Fruit fly (Drosophila melanogaster) whole organism, embryonic: ENCODE measurements around the gene Tbcd.

Source experiments
- CG10267 ChIP-seq: fragments of 200-800 bp; sonication (Bioruptor generic); optimal IDR thresholded peaks from 2 replicates; lab custom pipeline; 2018; ENCODE audit warnings: missing biosample characterization, mild to moderate bottlenecking, missing genetic modification characterization, moderate library complexity
- CG11456 ChIP-seq: fragments of 200-800 bp; sonication (Bioruptor generic); IDR thresholded peaks from 3 replicates; pipeline ENCODE4 v1.3.6; 2022; ENCODE audit warnings: missing biosample characterization, missing genetic modification characterization
- CG11696 ChIP-seq: fragments of 200-800 bp; sonication (Bioruptor generic); IDR thresholded peaks from 2 replicates; pipeline ENCODE4 v1.3.6; 2022; ENCODE audit warnings: missing biosample characterization, missing genetic modification characterization
- CG12104 ChIP-seq: fragments of 200-800 bp; sonication (Bioruptor generic); optimal IDR thresholded peaks from 3 replicates; lab custom pipeline; 2016; ENCODE audit warnings: missing biosample characterization, missing genetic modification characterization
- CG12942 ChIP-seq: fragments of 200-800 bp; sonication (Bioruptor generic); optimal IDR thresholded peaks from 3 replicates; lab custom pipeline; 2016; ENCODE audit warnings: missing biosample characterization, missing genetic modification characterization
- CG15269 ChIP-seq: fragments of 200-800 bp; sonication (Bioruptor generic); optimal IDR thresholded peaks from 2 replicates; lab custom pipeline; 2018; ENCODE audit warnings: missing biosample characterization, mild to moderate bottlenecking, missing genetic modification characterization, moderate library complexity
- CG1529 ChIP-seq: fragments of 200-800 bp; sonication (Bioruptor generic); optimal IDR thresholded peaks from 3 replicates; lab custom pipeline; 2018; ENCODE audit warnings: missing biosample characterization, missing genetic modification characterization
- CG16813 ChIP-seq: fragments of 200-800 bp; sonication (Bioruptor generic); IDR thresholded peaks from 3 replicates; pipeline ENCODE4 v1.3.6; 2022; ENCODE audit warnings: missing biosample characterization, missing genetic modification characterization; ENCODE audit not compliant: partially characterized antibody
- CG17385 ChIP-seq: fragments of 200-800 bp; sonication (Bioruptor generic); optimal IDR thresholded peaks from 3 replicates; lab custom pipeline; 2018; ENCODE audit warnings: missing biosample characterization, mild to moderate bottlenecking, missing genetic modification characterization
- CG17912 ChIP-seq: fragments of 200-800 bp; sonication (Bioruptor generic); optimal IDR thresholded peaks from 2 replicates; lab custom pipeline; 2018; ENCODE audit warnings: missing biosample characterization, mild to moderate bottlenecking, missing genetic modification characterization
- CG18262 ChIP-seq: fragments of 200-800 bp; optimal IDR thresholded peaks from 3 replicates; lab custom pipeline; 2019; ENCODE audit warnings: missing biosample characterization, mild to moderate bottlenecking, missing genetic modification characterization, moderate library complexity
- CG3726 ChIP-seq: fragments of 200-800 bp; sonication (Bioruptor generic); IDR thresholded peaks from 3 replicates; pipeline ENCODE4, ENCODE4 v1.3.6; 2022; ENCODE audit warnings: missing biosample characterization, missing genetic modification characterization
- CG42726 ChIP-seq: fragments of 200-800 bp; sonication (Bioruptor generic); IDR thresholded peaks from 2 replicates; pipeline ENCODE4 v1.3.6; 2022; ENCODE audit warnings: missing biosample characterization, missing genetic modification characterization; ENCODE audit not compliant: partially characterized antibody
- CG5180 ChIP-seq: fragments of 200-800 bp; sonication (Bioruptor generic); optimal IDR thresholded peaks from 3 replicates; lab custom pipeline; 2017; ENCODE audit warnings: missing biosample characterization, missing genetic modification characterization, mild to moderate bottlenecking, moderate library complexity, missing genetic modification reagents
- CG5953 ChIP-seq: fragments of 200-800 bp; sonication (Bioruptor generic); IDR thresholded peaks from 2 replicates; pipeline ENCODE4 v1.3.6; 2022; ENCODE audit warnings: missing biosample characterization, missing genetic modification characterization
- CG6254 ChIP-seq: fragments of 200-800 bp; sonication (Bioruptor generic); optimal IDR thresholded peaks from 3 replicates; lab custom pipeline; 2017; ENCODE audit warnings: mild to moderate bottlenecking, missing biosample characterization, missing genetic modification reagents, missing genetic modification characterization
- CG7928 ChIP-seq: fragments of 200-800 bp; sonication (Bioruptor generic); optimal IDR thresholded peaks from 2 replicates; lab custom pipeline; 2017; ENCODE audit warnings: missing biosample characterization, mild to moderate bottlenecking, missing genetic modification characterization
- CG8359 ChIP-seq: fragments of 200-800 bp; sonication (Bioruptor generic); optimal IDR thresholded peaks from 2 replicates; lab custom pipeline; 2017; ENCODE audit warnings: missing biosample characterization, mild to moderate bottlenecking, missing genetic modification characterization, borderline replicate concordance
- CTCF ChIP-seq: fragments of 200-800 bp; sonication (Bioruptor generic); optimal IDR thresholded peaks from 2 replicates; lab custom pipeline; 2017; ENCODE audit warnings: missing biosample characterization, mild to moderate bottlenecking, missing genetic modification characterization, moderate library complexity
- CoRest ChIP-seq: fragments of 200-800 bp; sonication (Bioruptor generic); optimal IDR thresholded peaks from 3 replicates; lab custom pipeline; 2018; ENCODE audit warnings: missing biosample characterization, mild to moderate bottlenecking, missing genetic modification characterization, moderate library complexity
- E2f2 ChIP-seq: fragments of 200-800 bp; sonication (Bioruptor generic); IDR thresholded peaks from 2 replicates; pipeline ENCODE4 v1.3.6; 2022; ENCODE audit warnings: missing biosample characterization, missing genetic modification characterization
- Fer2 ChIP-seq: fragments of 200-800 bp; sonication (Bioruptor generic); optimal IDR thresholded peaks from 2 replicates; lab custom pipeline; 2018; ENCODE audit warnings: missing biosample characterization, mild to moderate bottlenecking, missing genetic modification characterization, moderate library complexity
- H2.0 ChIP-seq: fragments of 200-800 bp; sonication (Bioruptor generic); IDR thresholded peaks from 2 replicates; pipeline ENCODE4 v1.3.6; 2022; ENCODE audit warnings: missing biosample characterization, missing genetic modification characterization
- Hsf ChIP-seq: fragments of 200-800 bp; sonication (Bioruptor generic); optimal IDR thresholded peaks from 3 replicates; lab custom pipeline; 2016; ENCODE audit warnings: missing biosample characterization, missing genetic modification characterization
- Pdp1 ChIP-seq, 2 experiments: fragments of 200-800 bp; sonication (Bioruptor generic); optimal IDR thresholded peaks; 3 replicates each; lab custom pipeline; 2016; ENCODE audit warnings: missing biosample characterization in 2 of 2, missing genetic modification characterization in 2 of 2, mild to moderate bottlenecking in 1 of 2, moderate library complexity in 1 of 2
- Usf ChIP-seq: fragments of 200-800 bp; sonication (Bioruptor generic); optimal IDR thresholded peaks from 2 replicates; lab custom pipeline; 2017; ENCODE audit warnings: missing genotype, missing biosample characterization, missing genetic modification characterization
- ab ChIP-seq: fragments of 200-800 bp; sonication (Bioruptor generic); optimal IDR thresholded peaks from 2 replicates; lab custom pipeline; 2016; ENCODE audit warnings: missing biosample characterization, missing genetic modification characterization
- ara ChIP-seq: fragments of 200-800 bp; sonication (Bioruptor generic); IDR thresholded peaks from 2 replicates; pipeline ENCODE4 v1.3.6; 2022; ENCODE audit warnings: missing biosample characterization, missing genetic modification characterization
- bab2 ChIP-seq: fragments of 200-800 bp; sonication (Bioruptor generic); optimal IDR thresholded peaks from 2 replicates; lab custom pipeline; 2016; ENCODE audit warnings: missing biosample characterization, missing genetic modification characterization
- bbx ChIP-seq: fragments of 200-800 bp; sonication (Bioruptor generic); IDR thresholded peaks from 2 replicates; pipeline ENCODE4 v1.3.6; 2022; ENCODE audit warnings: missing biosample characterization, missing genetic modification characterization; ENCODE audit not compliant: partially characterized antibody
- bowl ChIP-seq: fragments of 200-800 bp; sonication (Bioruptor generic); IDR thresholded peaks from 2 replicates; pipeline ENCODE4 v1.3.6; 2022; ENCODE audit warnings: missing biosample characterization, missing genetic modification characterization
- dimm ChIP-seq: fragments of 200-800 bp; sonication (Bioruptor generic); IDR thresholded peaks from 2 replicates; pipeline ENCODE4 v1.3.6; 2022; ENCODE audit warnings: missing biosample characterization, missing genetic modification characterization
- disco-r ChIP-seq: fragments of 200-800 bp; sonication (Bioruptor generic); optimal IDR thresholded peaks from 2 replicates; lab custom pipeline; 2016; ENCODE audit warnings: missing biosample characterization, missing genetic modification characterization
- exex ChIP-seq: fragments of 200-800 bp; sonication (Bioruptor generic); optimal IDR thresholded peaks from 4 replicates; lab custom pipeline; 2018; ENCODE audit warnings: missing biosample characterization, mild to moderate bottlenecking, missing genetic modification characterization, moderate library complexity
- fd64A ChIP-seq: fragments of 200-800 bp; sonication (Bioruptor generic); optimal IDR thresholded peaks from 3 replicates; lab custom pipeline; 2018; ENCODE audit warnings: missing biosample characterization, mild to moderate bottlenecking, missing genetic modification characterization
- hbn ChIP-seq: fragments of 200-800 bp; sonication (Bioruptor generic); IDR thresholded peaks from 2 replicates; pipeline ENCODE4 v1.3.6; 2022; ENCODE audit warnings: missing biosample characterization, missing genetic modification characterization; ENCODE audit not compliant: partially characterized antibody
- inv ChIP-seq: fragments of 200-800 bp; sonication (Bioruptor generic); IDR thresholded peaks from 2 replicates; pipeline ENCODE4 v1.3.6; 2022; ENCODE audit warnings: missing biosample characterization, missing genetic modification characterization; ENCODE audit not compliant: partially characterized antibody
- mam ChIP-seq: fragments of 200-800 bp; sonication (Bioruptor generic); optimal IDR thresholded peaks from 3 replicates; lab custom pipeline; 2016; ENCODE audit warnings: missing biosample characterization, missing genetic modification characterization
- mirr ChIP-seq: fragments of 200-800 bp; sonication (Bioruptor generic); optimal IDR thresholded peaks from 3 replicates; lab custom pipeline; 2018; ENCODE audit warnings: missing biosample characterization, mild to moderate bottlenecking, missing genetic modification characterization
- p53 ChIP-seq: fragments of 200-800 bp; sonication (Bioruptor generic); optimal IDR thresholded peaks from 2 replicates; lab custom pipeline; 2016; ENCODE audit warnings: missing biosample characterization, missing genetic modification characterization
- peb ChIP-seq: fragments of 200-800 bp; sonication (Bioruptor generic); IDR thresholded peaks from 2 replicates; pipeline ENCODE4 v1.3.6; 2022; ENCODE audit warnings: missing biosample characterization, missing genetic modification characterization
- pho ChIP-seq: fragments of 200-800 bp; sonication (Bioruptor generic); optimal IDR thresholded peaks from 2 replicates; lab custom pipeline; 2016; ENCODE audit warnings: missing biosample characterization, missing genetic modification characterization
- sens ChIP-seq: fragments of 200-800 bp; sonication (Bioruptor generic); peaks from one replicate; lab custom pipeline; 2016; ENCODE audit warnings: missing biosample characterization, missing genetic modification characterization
- shn ChIP-seq: fragments of 200-800 bp; sonication (Bioruptor generic); optimal IDR thresholded peaks from 3 replicates; lab custom pipeline; 2016; ENCODE audit warnings: missing biosample characterization, missing genetic modification characterization
- sr ChIP-seq: fragments of 200-800 bp; sonication (Bioruptor generic); IDR thresholded peaks from 3 replicates; pipeline ENCODE4 v1.3.6; 2022; ENCODE audit warnings: missing biosample characterization, missing genetic modification characterization
- tna ChIP-seq: fragments of 200-800 bp; sonication (Bioruptor generic); IDR thresholded peaks from 2 replicates; pipeline ENCODE4 v1.3.6; 2022; ENCODE audit warnings: missing biosample characterization, missing genetic modification characterization; ENCODE audit not compliant: partially characterized antibody
- vfl ChIP-seq: fragments of 200-800 bp; sonication (Bioruptor generic); optimal IDR thresholded peaks from 2 replicates; lab custom pipeline; 2016; ENCODE audit warnings: missing biosample characterization, missing genetic modification characterization
- z ChIP-seq: fragments of 200-800 bp; sonication (Bioruptor generic); IDR thresholded peaks from 3 replicates; pipeline ENCODE4 v1.3.6; 2022; ENCODE audit warnings: missing biosample characterization, missing genetic modification characterization
- zf30C ChIP-seq: fragments of 200-800 bp; sonication (Bioruptor generic); optimal IDR thresholded peaks from 3 replicates; lab custom pipeline; 2018; ENCODE audit warnings: missing biosample characterization, mild to moderate bottlenecking, missing genetic modification characterization
- zfh2 ChIP-seq: fragments of 200-800 bp; sonication (Bioruptor generic); optimal IDR thresholded peaks from 2 replicates; lab custom pipeline; 2016; ENCODE audit warnings: missing biosample characterization, missing genetic modification characterization

The Tbcd gene

dm6 chr2L:2198613-2199432 is 51.5 kb downstream of the Tbcd start (continued):
- TF ChIP-seq CG8359 (GFP tag; lab: Kevin White, UChicago) (peak; percentile 73), E2f2 (GFP tag; lab: Robert Waterston, UW) (no peak), CG11456 (GFP tag; lab: Robert Waterston, UW) (no peak), sens (GFP tag; lab: Kevin White, UChicago) (peak; percentile 99), CG10267 (tag; lab: Kevin White, UChicago) (peak; percentile 77), CG17912 (GFP tag; lab: Kevin White, UChicago) (no peak), exex (tag; lab: Kevin White, UChicago) (peak; percentile 36), dimm (GFP tag; lab: Robert Waterston, UW) (no peak), Fer2 (tag; lab: Kevin White, UChicago) (peak; percentile 11), CG11696 (GFP tag; lab: Robert Waterston, UW) (no peak), H2.0 (GFP tag; lab: Robert Waterston, UW) (no peak), disco-r (peak; percentile 59), bbx (no peak), mirr (peak; percentile 84), fd64A (GFP tag; lab: Kevin White, UChicago) (peak; percentile 74), bowl (no peak), vfl (peak; percentile 72), Pdp1 (GFP tag; optimal IDR thresholded peaks at IDR 0.05; lab: Kevin White, UChicago) (peak; percentile 91 to 98), ara (no peak), mam (peak; percentile 85), inv (GFP tag; lab: Robert Waterston, UW) (no peak), CTCF (GFP tag; lab: Kevin White, UChicago) (no peak), hbn (GFP tag; lab: Robert Waterston, UW) (no peak), zfh2 (GFP tag; lab: Kevin White, UChicago) (peak; percentile 68), CG42726 (no peak), CG12942 (GFP tag; lab: Kevin White, UChicago) (peak; percentile 81), shn (GFP tag; lab: Kevin White, UChicago) (peak; percentile 82), CG18262 (tag; lab: Kevin White, UChicago) (peak; percentile 89), CG16813 (no peak), CG5180 (peak; percentile 43), sr (GFP tag; lab: Robert Waterston, UW) (no peak), CoRest (tag; lab: Kevin White, UChicago) (peak; percentile 86), bab2 (GFP tag; lab: Kevin White, UChicago) (peak; percentile 88), ab (GFP tag; lab: Kevin White, UChicago) (peak; percentile 55), CG17385 (GFP tag; lab: Kevin White, UChicago) (peak; percentile 79), zf30C (GFP tag; lab: Kevin White, UChicago) (peak; percentile 80), CG1529 (GFP tag; lab: Kevin White, UChicago) (peak; percentile 85), tna (GFP tag; lab: Robert Waterston, UW) (no peak), CG12104 (GFP tag; lab: Kevin White, UChicago) (peak; percentile 65), Usf (GFP tag; lab: Kevin White, UChicago) (peak; percentile 74), CG15269 (tag; lab: Kevin White, UChicago) (peak; percentile 82), Hsf (GFP tag; lab: Kevin White, UChicago) (peak; percentile 82), CG5953 (GFP tag; lab: Robert Waterston, UW) (no peak), peb (GFP tag; lab: Robert Waterston, UW) (no peak), p53 (GFP tag; lab: Kevin White, UChicago) (peak; percentile 20), CG6254 (GFP tag; lab: Kevin White, UChicago) (peak; percentile 76), CG7928 (no peak), pho (GFP tag; lab: Kevin White, UChicago) (peak; percentile 82), z (GFP tag; lab: Robert Waterston, UW) (no peak), CG3726 (GFP tag; lab: Robert Waterston, UW) (no peak)
